Fruit fly (Drosophila melanogaster): Measurements from ENCODE around the gene CG33301.

The CG33301 gene

DNA sequence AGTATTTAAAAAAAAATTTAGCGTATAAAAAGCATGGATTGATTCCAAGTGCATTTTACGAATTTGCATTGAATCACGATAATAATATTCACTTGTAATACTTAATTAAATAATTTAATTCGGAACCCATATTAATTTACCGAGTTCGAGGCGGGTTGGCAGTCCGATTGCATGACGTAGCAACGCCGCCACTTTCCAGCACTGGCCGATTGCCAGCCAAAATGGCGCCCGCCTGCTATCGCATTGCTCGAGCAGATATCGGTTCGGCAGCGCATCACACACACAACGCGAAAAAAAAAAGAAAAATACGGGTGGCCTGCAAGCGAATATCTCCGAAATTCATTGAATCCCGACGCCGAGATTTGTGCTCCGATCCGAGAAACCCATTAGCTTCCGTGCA lies 45.8 kb upstream of the CG33301 start, which contains the start of gene Ndf (continued):
- TF ChIP-seq CG11093 (GFP tag; IDR thresholded peaks at IDR 0.05) (0 out of 3 replicates have a peak, but pooled peaks have one; percentile 32), gsb (GFP tag; IDR thresholded peaks at IDR 0.05) (no peak), CG3995 (GFP tag; optimal IDR thresholded peaks at IDR 0.05) (peak; percentile 47), gsb-n (tag; optimal IDR thresholded peaks at IDR 0.05) (peak; percentile 71), Gug (GFP tag; IDR thresholded peaks at IDR 0.05) (peak; percentile 62; the same call in 1 of the 4 replicates), CG30403 (GFP tag; optimal IDR thresholded peaks at IDR 0.05) (peak; percentile 71), Adf1 (GFP tag; IDR thresholded peaks at IDR 0.05) (peak; percentile 15), NK7.1 (GFP tag; optimal IDR thresholded peaks at IDR 0.05) (no peak), en (GFP tag; optimal IDR thresholded peaks at IDR 0.05) (no peak), CG12155 (GFP tag; optimal IDR thresholded peaks at IDR 0.05) (peak; percentile 66), Rfx (GFP tag; IDR thresholded peaks at IDR 0.05) (peak; percentile 91), klu (GFP tag; IDR thresholded peaks at IDR 0.05) (0 out of 2 replicates have a peak, but pooled peaks have one; percentile 9), CG8290 (GFP tag; optimal IDR thresholded peaks at IDR 0.05) (peak; percentile 43), CG8290 (tag; optimal IDR thresholded peaks at IDR 0.05) (peak; percentile 54 to 88), Lpt (GFP tag; optimal IDR thresholded peaks at IDR 0.05) (no peak), ash1 (GFP tag; optimal IDR thresholded peaks at IDR 0.05) (peak; percentile 47), inv (GFP tag; IDR thresholded peaks at IDR 0.05; ENCODE audit: partially characterized antibody) (peak; percentile 73), CG9215 (GFP tag; IDR thresholded peaks at IDR 0.05) (peak; percentile 63), stwl (tag; optimal IDR thresholded peaks at IDR 0.05) (peak; percentile 93), Bteb2 (GFP tag; optimal IDR thresholded peaks at IDR 0.05) (peak; percentile 29), CG3847 (GFP tag; IDR thresholded peaks at IDR 0.05) (peak; percentile 93), Rx (GFP tag; IDR thresholded peaks at IDR 0.05) (peak; percentile 64), B-H1 (GFP tag; IDR thresholded peaks at IDR 0.05) (no peak), btn (GFP tag; optimal IDR thresholded peaks at IDR 0.05) (no peak), pho (GFP tag; optimal IDR thresholded peaks at IDR 0.05) (peak; percentile 61), al (GFP tag; IDR thresholded peaks at IDR 0.05) (peak; percentile 57), CG9932 (GFP tag; IDR thresholded peaks at IDR 0.05) (peak; percentile 87), vnd (GFP tag; IDR thresholded peaks at IDR 0.05; ENCODE audit: partially characterized antibody) (peak; percentile 62), her (GFP tag; optimal IDR thresholded peaks at IDR 0.05) (peak; percentile 16), wor (GFP tag; IDR thresholded peaks at IDR 0.05) (no peak), ab (GFP tag; optimal IDR thresholded peaks at IDR 0.05) (no peak), Nf-YB (GFP tag; optimal IDR thresholded peaks at IDR 0.05) (peak; percentile 13), CG11695 (GFP tag; IDR thresholded peaks at IDR 0.05) (peak; percentile 38; the same call in 1 of the 3 replicates), repo (GFP tag; optimal IDR thresholded peaks at IDR 0.05) (peak; percentile 41), luna (GFP tag; optimal IDR thresholded peaks at IDR 0.05) (no peak)

DNA sequence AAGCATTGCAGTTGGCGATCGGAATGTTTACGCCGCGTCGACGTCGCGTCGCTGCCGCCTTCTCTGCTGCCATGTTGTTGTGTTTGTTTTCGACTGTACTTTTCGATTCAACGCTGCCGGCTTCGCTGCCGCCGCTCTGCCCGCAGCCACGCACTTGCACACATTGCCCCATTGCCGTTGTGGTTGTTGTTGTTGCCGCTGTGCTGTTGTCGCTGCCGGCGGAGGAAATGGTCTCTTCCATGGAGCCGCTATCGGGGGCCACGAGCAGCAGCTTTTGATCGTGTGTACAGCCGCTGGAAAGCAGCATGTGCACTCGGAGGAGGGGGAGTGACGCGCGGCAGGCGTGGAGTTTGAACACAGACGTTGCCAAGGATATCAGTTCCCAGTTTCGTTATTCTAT lies 44.8 kb upstream of the CG33301 start:
- TF ChIP-seq Antp (GFP tag; optimal IDR thresholded peaks at IDR 0.05) (no peak), Scr (GFP tag; IDR thresholded peaks at IDR 0.05; ENCODE audit: partially characterized antibody) (peak; percentile 17; the same call in 1 of the 2 replicates), NC2β (GFP tag; optimal IDR thresholded peaks at IDR 0.05) (no peak), lmd (GFP tag; IDR thresholded peaks at IDR 0.05) (no peak), nerfin-2 (GFP tag; IDR thresholded peaks at IDR 0.05; ENCODE audit: partially characterized antibody) (no peak), sens (GFP tag) (peak; percentile 59), pum (GFP tag; optimal IDR thresholded peaks at IDR 0.05) (no peak), Rx (GFP tag; IDR thresholded peaks at IDR 0.05) (no peak), CG14441 (GFP tag; IDR thresholded peaks at IDR 0.05) (no peak), fu2 (GFP tag; optimal IDR thresholded peaks at IDR 0.05) (no peak), chinmo (GFP tag; IDR thresholded peaks at IDR 0.05; ENCODE audit: partially characterized antibody) (0 out of 4 replicates have a peak, but pooled peaks have one; percentile 11), CG13424 (tag; optimal IDR thresholded peaks at IDR 0.05) (no peak), stwl (tag; optimal IDR thresholded peaks at IDR 0.05) (no peak), lab (GFP tag; optimal IDR thresholded peaks at IDR 0.05) (no peak), Poxn (GFP tag; IDR thresholded peaks at IDR 0.05) (no peak), CG17568 (GFP tag; optimal IDR thresholded peaks at IDR 0.05) (no peak), CG10366 (GFP tag; IDR thresholded peaks at IDR 0.05) (no peak), CG42726 (GFP tag; IDR thresholded peaks at IDR 0.05; ENCODE audit: partially characterized antibody) (no peak), CG10462 (GFP tag; optimal IDR thresholded peaks at IDR 0.05) (no peak), CG11695 (GFP tag; IDR thresholded peaks at IDR 0.05) (no peak), gcm2 (GFP tag; optimal IDR thresholded peaks at IDR 0.05) (no peak), eyg (GFP tag; optimal IDR thresholded peaks at IDR 0.05) (no peak)

Measured in whole organism, embryonic.